Fruit fly (Drosophila melanogaster) whole organism, embryonic: ENCODE results near the gene peng.

ENCODE experiments used
- B-H2 ChIP-seq: fragments of 200-800 bp; sonication (Bioruptor generic); optimal IDR thresholded peaks from 2 replicates; lab custom pipeline; 2018; ENCODE audit warnings: missing biosample characterization, mild to moderate bottlenecking, missing genetic modification characterization
- CG10979 ChIP-seq: fragments of 200-800 bp; sonication (Bioruptor generic); optimal IDR thresholded peaks from 2 replicates; lab custom pipeline; 2018; ENCODE audit warnings: missing biosample characterization, mild to moderate bottlenecking, missing genetic modification characterization, moderate library complexity
- CG11560 ChIP-seq: fragments of 200-800 bp; sonication (Bioruptor generic); IDR thresholded peaks from 3 replicates; pipeline ENCODE4 v1.3.6; 2022; ENCODE audit warnings: missing biosample characterization, missing genetic modification characterization
- CG1233 ChIP-seq: fragments of 200-800 bp; sonication (Bioruptor generic); optimal IDR thresholded peaks from 4 replicates; lab custom pipeline; 2018; ENCODE audit warnings: missing biosample characterization, mild to moderate bottlenecking, missing genetic modification characterization
- CG14710 ChIP-seq: fragments of 200-800 bp; sonication (Bioruptor generic); optimal IDR thresholded peaks from 3 replicates; lab custom pipeline; 2019; ENCODE audit warnings: missing biosample characterization, mild to moderate bottlenecking, missing genetic modification characterization, moderate library complexity
- CG15696 ChIP-seq: fragments of 200-800 bp; sonication (Bioruptor generic); optimal IDR thresholded peaks from 2 replicates; lab custom pipeline; 2019; ENCODE audit warnings: missing biosample characterization, mild to moderate bottlenecking, missing genetic modification characterization, moderate library complexity
- CG1603 ChIP-seq: fragments of 200-800 bp; sonication (Bioruptor generic); optimal IDR thresholded peaks from 2 replicates; lab custom pipeline; 2019; ENCODE audit warnings: missing biosample characterization, mild to moderate bottlenecking, missing genetic modification characterization, moderate library complexity
- CG17912 ChIP-seq: fragments of 200-800 bp; sonication (Bioruptor generic); optimal IDR thresholded peaks from 2 replicates; lab custom pipeline; 2018; ENCODE audit warnings: missing biosample characterization, mild to moderate bottlenecking, missing genetic modification characterization
- CG32772 ChIP-seq: fragments of 200-800 bp; sonication (Bioruptor generic); IDR thresholded peaks from 2 replicates; pipeline ENCODE4 v1.3.6; 2022; ENCODE audit warnings: missing biosample characterization, missing genetic modification characterization
- CG33213 ChIP-seq: fragments of 200-800 bp; sonication (Bioruptor generic); optimal IDR thresholded peaks from 3 replicates; lab custom pipeline; 2016; ENCODE audit warnings: missing biosample characterization, missing genetic modification characterization
- CG3407 ChIP-seq: fragments of 200-800 bp; sonication (Bioruptor generic); optimal IDR thresholded peaks from 2 replicates; lab custom pipeline; 2018; ENCODE audit warnings: missing biosample characterization, mild to moderate bottlenecking, missing genetic modification characterization
- CG4328 ChIP-seq: fragments of 200-800 bp; sonication (Bioruptor generic); optimal IDR thresholded peaks from 3 replicates; lab custom pipeline; 2017; ENCODE audit warnings: missing biosample characterization, missing genetic modification reagents, missing genetic modification characterization
- CG4424 ChIP-seq: fragments of 200-800 bp; sonication (Bioruptor generic); optimal IDR thresholded peaks from 3 replicates; lab custom pipeline; 2016; ENCODE audit warnings: missing biosample characterization, missing genetic modification characterization
- CG4707 ChIP-seq: fragments of 200-800 bp; sonication (Bioruptor generic); optimal IDR thresholded peaks from 2 replicates; lab custom pipeline; 2018; ENCODE audit warnings: missing biosample characterization, mild to moderate bottlenecking, missing genetic modification characterization, moderate library complexity
- CG6689 ChIP-seq: fragments of 200-800 bp; sonication (Bioruptor generic); IDR thresholded peaks from 2 replicates; pipeline ENCODE4 v1.3.6; 2022; ENCODE audit warnings: missing biosample characterization, missing genetic modification characterization
- CG7987 ChIP-seq: fragments of 200-800 bp; sonication (Bioruptor generic); optimal IDR thresholded peaks from 2 replicates; lab custom pipeline; 2018; ENCODE audit warnings: missing biosample characterization, mild to moderate bottlenecking, missing genetic modification characterization, moderate library complexity
- CG9817 ChIP-seq: fragments of 200-800 bp; sonication (Bioruptor generic); optimal IDR thresholded peaks from 2 replicates; lab custom pipeline; 2018; ENCODE audit warnings: missing biosample characterization, mild to moderate bottlenecking, missing genetic modification characterization, moderate library complexity
- CTCF ChIP-seq: fragments of 200-800 bp; sonication (Bioruptor generic); optimal IDR thresholded peaks from 2 replicates; lab custom pipeline; 2017; ENCODE audit warnings: missing biosample characterization, mild to moderate bottlenecking, missing genetic modification characterization, moderate library complexity
- Camta ChIP-seq: fragments of 200-800 bp; sonication (Bioruptor generic); optimal IDR thresholded peaks from 2 replicates; lab custom pipeline; 2016; ENCODE audit warnings: missing biosample characterization, missing genetic modification characterization
- E2f2 ChIP-seq: fragments of 200-800 bp; sonication (Bioruptor generic); IDR thresholded peaks from 2 replicates; pipeline ENCODE4 v1.3.6; 2022; ENCODE audit warnings: missing biosample characterization, missing genetic modification characterization
- Fer3 ChIP-seq: fragments of 200-800 bp; sonication (Bioruptor generic); optimal IDR thresholded peaks from 2 replicates; lab custom pipeline; 2018; ENCODE audit warnings: missing biosample characterization, mild to moderate bottlenecking, missing genetic modification characterization, moderate library complexity
- H2.0 ChIP-seq: fragments of 200-800 bp; sonication (Bioruptor generic); IDR thresholded peaks from 2 replicates; pipeline ENCODE4 v1.3.6; 2022; ENCODE audit warnings: missing biosample characterization, missing genetic modification characterization
- HHEX ChIP-seq: fragments of 200-800 bp; sonication (Bioruptor generic); optimal IDR thresholded peaks from 3 replicates; lab custom pipeline; 2017; ENCODE audit warnings: missing biosample characterization, mild to moderate bottlenecking, missing genetic modification characterization, missing genetic modification reagents
- HmgZ ChIP-seq: fragments of 200-800 bp; sonication (Bioruptor generic); optimal IDR thresholded peaks from 2 replicates; lab custom pipeline; 2018; ENCODE audit warnings: missing biosample characterization, mild to moderate bottlenecking, missing genetic modification characterization
- Hr78 ChIP-seq, 2 experiments: fragments of 200-800 bp in 1 of 2; fragments of >200 bp in 1 of 2; sonication (Bioruptor generic) in 1 of 2; optimal IDR thresholded peaks; 2 replicates each; lab custom pipeline; 2017 to 2019; ENCODE audit warnings: missing biosample characterization in 2 of 2, missing genetic modification characterization in 2 of 2, mild to moderate bottlenecking in 1 of 2, moderate library complexity in 1 of 2
- Hsf ChIP-seq: fragments of 200-800 bp; sonication (Bioruptor generic); optimal IDR thresholded peaks from 3 replicates; lab custom pipeline; 2016; ENCODE audit warnings: missing biosample characterization, missing genetic modification characterization
- Lhr ChIP-seq: fragments of 200-800 bp; sonication (Bioruptor generic); optimal IDR thresholded peaks from 3 replicates; lab custom pipeline; 2017; ENCODE audit warnings: mild to moderate bottlenecking, missing biosample characterization, missing genetic modification reagents, missing genetic modification characterization
- MBD-R2 ChIP-seq: fragments of 200-800 bp; sonication (Bioruptor generic); IDR thresholded peaks from 2 replicates; pipeline ENCODE4 v1.3.6; 2022; ENCODE audit warnings: missing biosample characterization, missing genetic modification characterization
- Med ChIP-seq: fragments of 200-800 bp; sonication (Bioruptor generic); peaks from one replicate; lab custom pipeline; 2016; ENCODE audit warnings: missing biosample characterization, missing genetic modification characterization, mild to moderate bottlenecking, inconsistent platforms, moderate library complexity
- Mes4 ChIP-seq: fragments of 200-800 bp; sonication (Bioruptor generic); optimal IDR thresholded peaks from 2 replicates; lab custom pipeline; 2016; ENCODE audit warnings: missing biosample characterization, missing genetic modification characterization
- Myb ChIP-seq: fragments of 200-800 bp; sonication (Bioruptor generic); optimal IDR thresholded peaks from 2 replicates; lab custom pipeline; 2016; ENCODE audit warnings: missing biosample characterization, missing genetic modification characterization
- Nf-YC ChIP-seq: fragments of 200-800 bp; optimal IDR thresholded peaks from 3 replicates; lab custom pipeline; 2019; ENCODE audit warnings: missing biosample characterization, mild to moderate bottlenecking, missing genetic modification characterization, moderate library complexity
- NfI ChIP-seq: fragments of 200-800 bp; sonication (Bioruptor generic); optimal IDR thresholded peaks from 3 replicates; lab custom pipeline; 2018; ENCODE audit warnings: missing biosample characterization, mild to moderate bottlenecking, missing genetic modification characterization, moderate library complexity
- PHDP ChIP-seq: fragments of 200-800 bp; sonication (Bioruptor generic); optimal IDR thresholded peaks from 3 replicates; lab custom pipeline; 2018; ENCODE audit warnings: missing biosample characterization, mild to moderate bottlenecking, missing genetic modification characterization, moderate library complexity
- Pdp1 ChIP-seq, 2 experiments: fragments of 200-800 bp; sonication (Bioruptor generic); optimal IDR thresholded peaks; 3 replicates each; lab custom pipeline; 2016; ENCODE audit warnings: missing biosample characterization in 2 of 2, missing genetic modification characterization in 2 of 2, mild to moderate bottlenecking in 1 of 2, moderate library complexity in 1 of 2
- Ssrp ChIP-seq: fragments of 200-800 bp; sonication (Bioruptor generic); optimal IDR thresholded peaks from 2 replicates; lab custom pipeline; 2018; ENCODE audit warnings: missing biosample characterization, mild to moderate bottlenecking, missing genetic modification characterization, moderate library complexity
- YL-1 ChIP-seq: fragments of 200-800 bp; sonication (Bioruptor generic); optimal IDR thresholded peaks from 3 replicates; lab custom pipeline; 2017; ENCODE audit warnings: missing biosample characterization, mild to moderate bottlenecking, missing genetic modification characterization
- bcd ChIP-seq: fragments of 200-800 bp; sonication (Bioruptor generic); optimal IDR thresholded peaks from 2 replicates; lab custom pipeline; 2017; ENCODE audit warnings: missing biosample characterization, mild to moderate bottlenecking, missing genetic modification characterization
- chif ChIP-seq, 2 experiments: fragments of 200-800 bp; sonication (Bioruptor generic); optimal IDR thresholded peaks; 3 replicates each; lab custom pipeline; 2016; ENCODE audit warnings: missing biosample characterization in 2 of 2, missing genetic modification characterization in 2 of 2
- ci ChIP-seq: fragments of 200-800 bp; sonication (Bioruptor generic); IDR thresholded peaks from 3 replicates; pipeline ENCODE4 v1.3.6; 2022; ENCODE audit warnings: missing biosample characterization, missing genetic modification characterization
- crp ChIP-seq, 2 experiments: fragments of 200-800 bp; sonication (Bioruptor generic); optimal IDR thresholded peaks; 2 replicates in 1 of 2; 3 replicates in 1 of 2; lab custom pipeline; 2017; ENCODE audit warnings: missing biosample characterization in 2 of 2, missing genetic modification characterization in 2 of 2, mild to moderate bottlenecking in 1 of 2, moderate library complexity in 1 of 2
- dm ChIP-seq: fragments of 200-800 bp; sonication (Bioruptor generic); optimal IDR thresholded peaks from 3 replicates; lab custom pipeline; 2016; ENCODE audit warnings: missing biosample characterization, missing genetic modification characterization
- kni ChIP-seq: fragments of 200-800 bp; sonication (Bioruptor generic); optimal IDR thresholded peaks from 3 replicates; lab custom pipeline; 2017; ENCODE audit warnings: mild to moderate bottlenecking, missing biosample characterization, missing genetic modification reagents, missing genetic modification characterization
- lola ChIP-seq, 3 experiments: fragments of >200 bp in 2 of 3; fragments of 200-800 bp in 1 of 3; sonication (Bioruptor generic) in 1 of 3; optimal IDR thresholded peaks; 2 replicates each; lab custom pipeline; 2017 to 2019; ENCODE audit warnings: missing biosample characterization in 3 of 3, missing genetic modification characterization in 3 of 3, mild to moderate bottlenecking in 1 of 3, moderate library complexity in 1 of 3
- onecut ChIP-seq: fragments of 200-800 bp; sonication (Bioruptor generic); IDR thresholded peaks from 2 replicates; pipeline ENCODE4 v1.3.6; 2022; ENCODE audit warnings: missing biosample characterization, missing genetic modification characterization
- pita ChIP-seq: fragments of 200-800 bp; sonication (Bioruptor generic); optimal IDR thresholded peaks from 2 replicates; lab custom pipeline; 2017; ENCODE audit warnings: missing biosample characterization, mild to moderate bottlenecking, missing genetic modification characterization
- pzg ChIP-seq: fragments of 200-800 bp; sonication (Bioruptor generic); optimal IDR thresholded peaks from 3 replicates; lab custom pipeline; 2018; ENCODE audit warnings: missing biosample characterization, mild to moderate bottlenecking, missing genetic modification characterization, moderate library complexity
- run ChIP-seq: fragments of 200-800 bp; sonication (Bioruptor generic); optimal IDR thresholded peaks from 3 replicates; lab custom pipeline; 2018; ENCODE audit warnings: missing biosample characterization, mild to moderate bottlenecking, missing genetic modification characterization
- wek ChIP-seq: fragments of 200-800 bp; sonication (Bioruptor generic); optimal IDR thresholded peaks from 3 replicates; lab custom pipeline; 2018; ENCODE audit warnings: missing biosample characterization, mild to moderate bottlenecking, missing genetic modification characterization, moderate library complexity

The peng gene

dm6 chrX:21362878-21363277, 13.2 kb upstream of the peng start, which contains the start of the genes bbx and waw (continued):
- TF ChIP-seq H2.0 (GFP tag; lab: Robert Waterston, UW) (0 out of 2 replicates have a peak, but pooled peaks have one; percentile 10), Lhr (GFP tag; lab: Kevin White, UChicago) (peak; percentile 81), MBD-R2 (GFP tag; lab: Robert Waterston, UW) (peak; percentile 80), CG9817 (tag; lab: Kevin White, UChicago) (peak; percentile 8), CG6689 (GFP tag; lab: Robert Waterston, UW) (0 out of 2 replicates have a peak, but pooled peaks have one; percentile 11), PHDP (tag; lab: Kevin White, UChicago) (peak; percentile 36), CG1233 (peak; percentile 19), CG17912 (GFP tag; lab: Kevin White, UChicago) (peak; percentile 66), YL-1 (peak; percentile 77), CG32772 (GFP tag; lab: Robert Waterston, UW) (peak; percentile 37; the same call in 1 of the 2 replicates), pzg (GFP tag; lab: Kevin White, UChicago) (peak; percentile 77), Camta (GFP tag; lab: Kevin White, UChicago) (peak; percentile 3), NfI (peak; percentile 33), CG4707 (GFP tag; lab: Kevin White, UChicago) (peak; percentile 17), dm (GFP tag; lab: Kevin White, UChicago) (peak; percentile 84), Pdp1 (GFP tag; optimal IDR thresholded peaks at IDR 0.05; lab: Kevin White, UChicago) (peak in 1 of 2 experiments; percentile 100), CG7987 (GFP tag; lab: Kevin White, UChicago) (peak; percentile 67), Ssrp (no peak), Hr78 (GFP tag; optimal IDR thresholded peaks at IDR 0.05; lab: Kevin White, UChicago) (no peak), CG4328 (GFP tag; lab: Kevin White, UChicago) (peak; percentile 25), onecut (GFP tag; lab: Robert Waterston, UW) (peak; percentile 48), CG10979 (tag; lab: Kevin White, UChicago) (peak; percentile 96), HHEX (GFP tag; lab: Kevin White, UChicago) (peak; percentile 34), crp (GFP tag; optimal IDR thresholded peaks at IDR 0.05; lab: Kevin White, UChicago) (peak in 1 of 2 experiments; percentile 43), CG4424 (GFP tag; lab: Kevin White, UChicago) (peak; percentile 8), CG33213 (peak; percentile 66), chif (GFP tag; optimal IDR thresholded peaks at IDR 0.05; lab: Kevin White, UChicago) (peak in 1 of 2 experiments; percentile 11), pita (peak; percentile 7), bcd (GFP tag; lab: Kevin White, UChicago) (peak; percentile 21), E2f2 (GFP tag; lab: Robert Waterston, UW) (peak; percentile 64), Nf-YC (tag; lab: Kevin White, UChicago) (peak; percentile 21), Med (GFP tag; lab: Kevin White, UChicago) (peak; percentile 75), CG15696 (peak; percentile 66), ci (GFP tag; lab: Robert Waterston, UW) (no peak; the same call in 2 of the 3 replicates), CG14710 (tag; lab: Kevin White, UChicago) (peak; percentile 52), kni (GFP tag; lab: Kevin White, UChicago) (peak; percentile 53), CG1603 (tag; lab: Kevin White, UChicago) (peak; percentile 72), CG11560 (tag; lab: Robert Waterston, UW) (no peak), CTCF (peak; percentile 94), lola (GFP tag; optimal IDR thresholded peaks at IDR 0.05; lab: Kevin White, UChicago) (peak in 1 of 3 experiments; percentile 22), Fer3 (tag; lab: Kevin White, UChicago) (peak; percentile 26), Hsf (GFP tag; lab: Kevin White, UChicago) (peak; percentile 17), HmgZ (peak; percentile 70), CG3407 (GFP tag; lab: Kevin White, UChicago) (no peak), B-H2 (peak; percentile 24), wek (GFP tag; lab: Kevin White, UChicago) (peak; percentile 4), Mes4 (GFP tag; lab: Kevin White, UChicago) (peak; percentile 4), Myb (peak; percentile 47), run (tag; lab: Kevin White, UChicago) (no peak)
